Comparison of ENCODE assay signal across 1 fruit fly cellular context in the genomic region with DNA sequence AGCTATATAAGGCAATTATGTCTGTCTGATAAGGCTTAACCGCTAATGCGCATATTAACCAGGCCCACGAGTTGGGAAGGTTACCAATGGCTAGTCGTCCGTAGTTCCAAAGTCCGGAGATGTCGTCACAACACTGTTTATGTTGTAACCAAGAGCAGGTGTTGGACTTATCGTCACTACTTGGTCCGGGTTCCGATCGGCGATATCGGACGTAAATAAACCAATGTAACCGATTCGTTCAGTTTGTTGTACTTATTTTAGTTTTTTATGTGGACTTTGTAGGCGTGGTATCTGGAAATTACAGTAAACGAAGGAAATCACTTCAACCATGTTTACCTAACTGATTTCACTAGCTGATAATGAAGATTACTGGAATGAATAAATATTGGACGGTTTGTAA.
A peak's percentile ranks its signal among the peaks of the same experiment; 100 is the strongest.
TF ChIP-seq lines count a peak whose summit lies in the region.

No protein-coding gene starts in this region.

TF ChIP-seq in whole organism, embryonic, 481 proteins besides CTCF, POLR2A, EP300 and RAD21 (continued from another document):
- TF ChIP-seq CG10431 (GFP tag; optimal IDR thresholded peaks at IDR 0.05; lab: Kevin White, UChicago) (peak; percentile 44), CG4617 (GFP tag; optimal IDR thresholded peaks at IDR 0.05; lab: Kevin White, UChicago; ENCODE audit: borderline replicate concordance) (no peak), CG9609 (GFP tag; optimal IDR thresholded peaks at IDR 0.05; lab: Kevin White, UChicago) (no peak), Lpt (GFP tag; optimal IDR thresholded peaks at IDR 0.05; lab: Kevin White, UChicago) (no peak), fd64A (GFP tag; optimal IDR thresholded peaks at IDR 0.05; lab: Kevin White, UChicago) (peak; percentile 42), ftz-f1 (GFP tag; optimal IDR thresholded peaks at IDR 0.05; lab: Kevin White, UChicago) (no peak), nmo (GFP tag; optimal IDR thresholded peaks at IDR 0.05; lab: Kevin White, UChicago) (no peak), CG2889 (GFP tag; IDR thresholded peaks at IDR 0.05; lab: Robert Waterston, UW) (no peak), Myb (GFP tag; optimal IDR thresholded peaks at IDR 0.05; lab: Kevin White, UChicago) (no peak), Spps (tag; optimal IDR thresholded peaks at IDR 0.05; lab: Kevin White, UChicago) (no peak), Med (GFP tag; lab: Kevin White, UChicago) (peak; percentile 24)
